Worm (Caenorhabditis elegans) whole organism, L2 larva: ENCODE results near the gene spe-51.

Source experiments
- ama-1 ChIP-seq: fragments of 150-350 bp; optimal IDR thresholded peaks from 2 replicates; lab custom pipeline; 2018; ENCODE audit warnings: inconsistent platforms
- dmd-4 ChIP-seq: sonication (generic microtip); optimal IDR thresholded peaks from 2 replicates; lab custom pipeline; 2017; ENCODE audit warnings: missing biosample characterization, missing genetic modification characterization
- elt-1 ChIP-seq: fragments of 150-350 bp; optimal IDR thresholded peaks from 2 replicates; lab custom pipeline; 2014; ENCODE audit warnings: missing biosample characterization, missing genetic modification characterization
- elt-3 ChIP-seq: sonication (generic microtip); optimal IDR thresholded peaks from 2 replicates; lab custom pipeline; 2017; ENCODE audit warnings: missing biosample characterization, missing genetic modification characterization
- lsy-2 ChIP-seq, 2 experiments: fragments of 150-350 bp in 1 of 2; sonication (generic microtip) in 1 of 2; optimal IDR thresholded peaks; 2 replicates each; lab custom pipeline; 2014 to 2017; ENCODE audit warnings: missing biosample characterization in 2 of 2, missing genetic modification characterization in 2 of 2
- mbf-1 ChIP-seq: sonication (generic microtip); optimal IDR thresholded peaks from 2 replicates; lab custom pipeline; 2017; ENCODE audit warnings: missing biosample characterization, missing genetic modification characterization
- mdl-1 ChIP-seq, 2 experiments: fragments of 150-350 bp in 1 of 2; sonication (generic microtip) in 1 of 2; optimal IDR thresholded peaks; 2 replicates each; lab custom pipeline; 2017; ENCODE audit warnings: missing biosample characterization in 2 of 2, missing genetic modification characterization in 2 of 2
- nhr-12 ChIP-seq: fragments of 150-350 bp; optimal IDR thresholded peaks from 2 replicates; lab custom pipeline; 2014; ENCODE audit warnings: missing biosample characterization, missing genetic modification characterization
- nhr-237 ChIP-seq: fragments of 150-350 bp; optimal IDR thresholded peaks from 2 replicates; lab custom pipeline; 2014; ENCODE audit warnings: missing biosample characterization, missing genetic modification characterization
- nhr-6 ChIP-seq: fragments of 150-350 bp; optimal IDR thresholded peaks from 2 replicates; lab custom pipeline; 2014; ENCODE audit warnings: missing biosample characterization, missing genetic modification characterization
- nhr-77 ChIP-seq: fragments of 150-350 bp; optimal IDR thresholded peaks from 2 replicates; lab custom pipeline; 2014; ENCODE audit warnings: missing biosample characterization, missing genetic modification characterization
- snpc-4 ChIP-seq: fragments of 150-350 bp; optimal IDR thresholded peaks from 2 replicates; lab custom pipeline; 2014; ENCODE audit warnings: missing biosample characterization, missing genetic modification characterization
- unc-55 ChIP-seq: fragments of 150-350 bp; sonication (generic microtip); optimal IDR thresholded peaks from 3 replicates; lab custom pipeline; 2014; ENCODE audit warnings: missing biosample characterization, missing genetic modification reagents, missing genetic modification characterization
- ztf-11 ChIP-seq: sonication (generic microtip); optimal IDR thresholded peaks from 2 replicates; lab custom pipeline; 2017; ENCODE audit warnings: missing biosample characterization, missing genetic modification characterization

DNA sequence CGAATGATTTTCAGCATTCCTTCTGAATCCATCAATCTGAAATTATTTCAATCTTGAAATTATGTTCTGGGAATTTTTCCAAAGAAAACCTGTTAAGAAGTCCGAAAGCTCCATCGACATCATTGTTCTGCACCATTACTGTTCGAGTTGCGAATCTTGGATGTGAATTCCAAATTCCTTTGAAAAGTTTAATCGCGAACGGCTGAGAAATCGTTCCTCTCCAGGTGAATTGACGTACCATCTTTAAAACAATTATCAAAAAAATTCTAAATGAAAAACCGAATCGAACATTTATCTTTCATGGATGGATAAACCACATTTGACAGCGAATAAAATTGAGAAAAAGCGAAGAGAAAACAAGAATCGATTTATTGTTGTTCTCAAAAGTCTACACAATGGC is 33.3 kb upstream of the spe-51 start, which contains the start of gene mrps-21:
- no peak for TF ChIP-seq nhr-237
- TF ChIP-seq snpc-4 (tag; lab: Kevin White, UChicago), result no peak
- no peak for TF ChIP-seq lsy-2 (tag; optimal IDR thresholded peaks at IDR 0.05; lab: Kevin White, UChicago)
- TF ChIP-seq unc-55 (GFP tag; lab: Kevin White, UChicago), result no peak
- TF ChIP-seq ztf-11 (tag; lab: Kevin White, UChicago), result no peak
- no peak for TF ChIP-seq elt-3 (tag; lab: Kevin White, UChicago)
- TF ChIP-seq nhr-12 (tag; lab: Kevin White, UChicago), result no peak
- no peak for TF ChIP-seq mdl-1 (tag; optimal IDR thresholded peaks at IDR 0.05; lab: Kevin White, UChicago)
- no peak for TF ChIP-seq dmd-4 (tag; lab: Kevin White, UChicago)
- no peak for TF ChIP-seq nhr-77 (tag; lab: Kevin White, UChicago)
- TF ChIP-seq ama-1, result peak; percentile 5
- TF ChIP-seq mbf-1 (tag; lab: Kevin White, UChicago), result no peak
- no peak for TF ChIP-seq elt-1 (tag; lab: Kevin White, UChicago)
- no peak for TF ChIP-seq nhr-6 (tag; lab: Kevin White, UChicago)
